Worm (Caenorhabditis elegans) whole organism, midembryonic: Measurements from ENCODE around the gene ceh-90.

Experiments used
- T22C8.4 ChIP-seq: fragments of 200-800 bp; sonication (Bioruptor generic); IDR thresholded peaks from 2 replicates; pipeline ENCODE4 v1.3.6; 2022; ENCODE audit warnings: missing genetic modification characterization, missing compliant biosample characterization
- cog-1 ChIP-seq: sonication (generic microtip); optimal IDR thresholded peaks from 2 replicates; lab custom pipeline; 2016; ENCODE audit warnings: missing genetic modification characterization, missing compliant biosample characterization
- flt-1 ChIP-seq: fragments of 200-800 bp; sonication (Bioruptor generic); IDR thresholded peaks from 2 replicates; pipeline ENCODE4 v1.3.6; 2022; ENCODE audit warnings: missing genetic modification characterization, missing compliant biosample characterization
- klf-2 ChIP-seq: fragments of 200-800 bp; sonication (Bioruptor generic); conservative IDR thresholded peaks from 2 replicates; pipeline ENCODE4 v1.3.6; 2022; ENCODE audit warnings: missing genetic modification reagents, missing genetic modification characterization, missing compliant biosample characterization
- ref-1 ChIP-seq: fragments of 200-800 bp; sonication (Bioruptor generic); conservative IDR thresholded peaks from 2 replicates; pipeline ENCODE4 v1.3.6; 2022; ENCODE audit warnings: missing genetic modification reagents, missing genetic modification characterization, missing compliant biosample characterization
- ztf-23 ChIP-seq: fragments of 200-800 bp; sonication (Bioruptor generic); IDR thresholded peaks from 2 replicates; pipeline ENCODE4 v1.3.6; 2022; ENCODE audit warnings: missing genetic modification reagents, missing genetic modification characterization, missing compliant biosample characterization
- ztf-29 ChIP-seq: fragments of 200-800 bp; sonication (Bioruptor generic); IDR thresholded peaks from 2 replicates; pipeline ENCODE4 v1.3.6; 2022; ENCODE audit warnings: missing genetic modification reagents, missing genetic modification characterization, missing compliant biosample characterization

DNA sequence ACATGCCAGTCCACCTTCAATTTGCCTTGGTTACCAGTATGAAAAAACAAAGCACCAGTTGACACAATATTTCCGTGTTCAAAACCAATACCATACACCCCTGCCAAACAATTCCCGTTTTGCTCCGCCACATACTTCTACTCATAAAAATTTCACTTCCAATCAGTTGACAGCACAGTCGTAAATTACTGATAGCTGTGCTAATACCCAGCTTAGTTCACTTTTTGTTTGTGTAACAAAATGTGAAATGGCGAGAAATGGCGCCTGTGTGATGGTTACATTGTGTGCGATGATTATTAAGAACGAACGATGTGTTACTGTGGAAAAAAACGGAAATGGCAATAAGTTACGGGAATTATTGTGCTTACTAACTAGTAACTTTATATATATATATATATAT is 49.5 kb upstream of the ceh-90 start:
- TF ChIP-seq klf-2 (GFP tag; lab: Robert Waterston, UW) (no peak), ztf-23 (no peak), ztf-29 (GFP tag; lab: Robert Waterston, UW) (no peak), flt-1 (no peak), T22C8.4 (GFP tag; lab: Robert Waterston, UW) (no peak), cog-1 (no peak), ref-1 (GFP tag; lab: Robert Waterston, UW) (no peak)
